Worm (Caenorhabditis elegans): ENCODE measurements around the gene glr-2.

Gene glr-2

DNA sequence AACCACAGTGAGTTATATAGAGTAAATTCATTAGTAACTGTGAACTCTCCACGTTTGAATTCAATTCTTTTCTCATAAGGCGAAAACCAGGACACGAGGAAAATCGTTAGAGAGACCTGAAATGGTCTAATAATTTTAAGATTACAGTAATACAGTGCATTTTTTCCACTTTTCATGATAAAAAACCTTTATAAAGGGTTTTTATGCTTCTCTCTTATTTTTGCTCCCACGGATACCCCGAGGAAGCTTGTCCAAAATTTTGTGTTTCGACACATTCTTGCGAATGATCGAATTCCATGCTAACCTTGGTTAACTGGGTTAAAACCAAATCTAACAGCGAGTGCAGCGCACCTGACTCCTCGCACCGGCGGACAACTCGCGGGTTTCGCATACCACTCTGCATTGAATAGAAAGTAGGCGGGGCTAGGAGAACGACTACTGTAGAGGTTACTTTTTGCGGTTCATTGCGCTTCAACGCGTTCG is 4.5 kb downstream of the glr-2 start (continued):
- TF ChIP-seq ceh-58 (GFP tag; IDR thresholded peaks at IDR 0.05) (no peak), nfya-1 (tag; optimal IDR thresholded peaks at IDR 0.05; ENCODE audit: borderline replicate concordance, insufficient read depth) (no peak), nhr-90 (tag; optimal IDR thresholded peaks at IDR 0.05) (no peak), athp-1 (tag; optimal IDR thresholded peaks at IDR 0.05) (peak; percentile 28), attf-3 (GFP tag; conservative IDR thresholded peaks at IDR 0.05) (peak; percentile 50; the same call in 1 of the 2 replicates), ztf-18 (tag; optimal IDR thresholded peaks at IDR 0.05) (peak; percentile 24), pbrm-1 (GFP tag; IDR thresholded peaks at IDR 0.05) (peak; percentile 94), cebp-1 (GFP tag; IDR thresholded peaks at IDR 0.05) (no peak), cebp-1 (tag; optimal IDR thresholded peaks at IDR 0.05) (no peak), lsl-1 (GFP tag; optimal IDR thresholded peaks at IDR 0.05) (peak; percentile 67), madf-8 (GFP tag; conservative IDR thresholded peaks at IDR 0.05) (peak; percentile 31; the same call in 1 of the 2 replicates), lin-26 (GFP tag; IDR thresholded peaks at IDR 0.05) (peak; percentile 45; the same call in 1 of the 2 replicates), B0035.1 (tag; optimal IDR thresholded peaks at IDR 0.05) (no peak), Y56A3A.18 (GFP tag; IDR thresholded peaks at IDR 0.05) (0 out of 2 replicates have a peak, but pooled peaks have one; percentile 37), egrh-3 (GFP tag; IDR thresholded peaks at IDR 0.05) (no peak), mcd-1 (GFP tag; IDR thresholded peaks at IDR 0.05) (peak; percentile 55), rec-8 (tag; optimal IDR thresholded peaks at IDR 0.05) (peak in 1 of 2 experiments; percentile 49), him-1 (tag; optimal IDR thresholded peaks at IDR 0.05) (peak; percentile 62), ama-1 (optimal IDR thresholded peaks at IDR 0.05) (peak; percentile 8), ama-1 (GFP tag; optimal IDR thresholded peaks at IDR 0.05) (no peak), C17E4.6 (GFP tag; IDR thresholded peaks at IDR 0.05) (no peak), ceh-91 (GFP tag; IDR thresholded peaks at IDR 0.05) (0 out of 2 replicates have a peak, but pooled peaks have one; percentile 18), akir-1 (GFP tag; optimal IDR thresholded peaks at IDR 0.05) (no peak), D2030.7 (GFP tag; IDR thresholded peaks at IDR 0.05) (peak; percentile 96), Y53G8AR.9 (GFP tag; conservative IDR thresholded peaks at IDR 0.05) (peak; percentile 51; the same call in 1 of the 2 replicates), F33H1.4 (GFP tag; IDR thresholded peaks at IDR 0.05) (peak; percentile 51), chd-7 (tag; optimal IDR thresholded peaks at IDR 0.05) (no peak), hrde-1 (tag; optimal IDR thresholded peaks at IDR 0.05; ENCODE audit: borderline replicate concordance) (peak; percentile 75), lin-54 (GFP tag; optimal IDR thresholded peaks at IDR 0.05) (peak; percentile 67), ceh-100 (GFP tag; IDR thresholded peaks at IDR 0.05) (0 out of 2 replicates have a peak, but pooled peaks have one; percentile 9), dpff-1 (tag; optimal IDR thresholded peaks at IDR 0.05) (no peak)

- TF ChIP-seq K11D2.4 (GFP tag; IDR thresholded peaks at IDR 0.05) (no peak), mcd-1 (GFP tag; IDR thresholded peaks at IDR 0.05) (no peak), let-526 (GFP tag; IDR thresholded peaks at IDR 0.05) (no peak), egl-18 (GFP tag; IDR thresholded peaks at IDR 0.05) (no peak), F39B2.1 (GFP tag; IDR thresholded peaks at IDR 0.05) (no peak), somi-1 (GFP tag; optimal IDR thresholded peaks at IDR 0.05) (no peak), C06A6.2 (GFP tag; conservative IDR thresholded peaks at IDR 0.05) (no peak), egl-44 (GFP tag; IDR thresholded peaks at IDR 0.05) (no peak), Y53F4B.3 (GFP tag; IDR thresholded peaks at IDR 0.05) (no peak), madf-6 (GFP tag; IDR thresholded peaks at IDR 0.05) (no peak), ekl-4 (GFP tag; IDR thresholded peaks at IDR 0.05) (no peak), egrh-3 (GFP tag; IDR thresholded peaks at IDR 0.05) (no peak), mes-4 (tag; optimal IDR thresholded peaks at IDR 0.05) (no peak), ccch-3 (GFP tag; optimal IDR thresholded peaks at IDR 0.05) (no peak), rcor-1 (GFP tag; IDR thresholded peaks at IDR 0.05) (no peak), D2030.7 (GFP tag; IDR thresholded peaks at IDR 0.05) (no peak), T26A5.8 (tag; optimal IDR thresholded peaks at IDR 0.05) (no peak), athp-1 (tag; optimal IDR thresholded peaks at IDR 0.05) (no peak), ztf-28 (GFP tag; IDR thresholded peaks at IDR 0.05) (no peak), snpc-1.1 (tag; optimal IDR thresholded peaks at IDR 0.05; ENCODE audit: insufficient read depth) (no peak)
These were observed 6.6 kb downstream of the glr-2 start, which contains the start of gene B0280.11 for ce11 chrIII:7138178-7138577. TSS of gene B0280.11 (minus strand) at chrIII:7138278.
